Worm (Caenorhabditis elegans) whole organism, L4/young adult: ENCODE results near the gene lec-8.
A peak's percentile ranks its signal among the peaks of the same experiment; 100 is the strongest.

Source experiments
- W03F9.2 ChIP-seq: fragments of 150-350 bp; optimal IDR thresholded peaks from 2 replicates; lab custom pipeline; 2014; ENCODE audit warnings: missing biosample characterization, missing genetic modification characterization
- dao-5 ChIP-seq: sonication (generic microtip); optimal IDR thresholded peaks from 2 replicates; lab custom pipeline; 2016; ENCODE audit warnings: missing genotype, missing genetic modification characterization, moderate library complexity, missing compliant biosample characterization
- him-1 ChIP-seq: sonication (generic microtip); optimal IDR thresholded peaks from 2 replicates; lab custom pipeline; 2016; ENCODE audit warnings: missing genotype, missing genetic modification reagents, missing genetic modification characterization, missing compliant biosample characterization

Gene lec-8

DNA sequence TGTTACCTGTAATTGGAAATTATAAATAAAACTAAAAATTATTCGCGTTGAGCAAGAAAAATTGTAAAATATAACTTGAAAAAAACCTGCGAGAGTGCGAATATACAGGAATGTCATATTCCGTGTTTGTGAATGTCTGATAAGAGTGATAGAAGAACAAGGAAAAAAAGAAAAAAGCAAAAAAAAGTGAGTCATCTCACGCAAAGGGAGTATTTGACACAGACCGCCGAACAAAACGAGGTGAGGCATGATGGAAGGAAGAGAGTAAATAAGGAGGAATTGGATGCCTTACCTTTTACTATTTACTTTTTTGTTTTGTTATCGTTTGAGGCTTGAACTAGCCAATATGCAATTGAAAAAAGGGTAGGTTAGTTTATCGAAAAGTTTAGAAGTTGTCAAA lies 42.0 kb downstream of the lec-8 start, which contains the start of gene F21G4.1:
TSS of gene F21G4.1 (minus strand) at position 6 of the 400 bp plus-strand sequence.
- TF ChIP-seq W03F9.2 (tag; lab: Kevin White, UChicago) (no peak), him-1 (tag; lab: Kevin White, UChicago) (no peak), dao-5 (no peak)

DNA sequence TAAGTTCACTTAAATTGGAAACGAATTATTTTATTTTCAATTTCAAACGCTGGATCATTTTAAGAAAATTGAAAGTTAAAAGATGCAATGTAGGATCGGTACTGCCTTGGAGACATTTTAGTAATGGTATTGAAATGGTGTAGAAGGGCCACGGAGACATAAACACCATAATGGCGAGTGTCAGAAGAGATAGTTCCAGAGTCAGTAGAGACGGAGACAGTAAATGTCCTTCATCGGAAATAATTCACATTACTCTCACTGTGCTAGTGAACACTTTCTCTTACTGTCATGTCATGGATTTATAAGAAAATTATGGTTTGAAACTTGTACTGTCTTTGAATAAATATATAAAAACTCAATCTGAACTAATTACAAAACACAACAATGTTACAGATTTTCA lies 42.7 kb downstream of the lec-8 start:
- TF ChIP-seq dao-5, result no peak

DNA sequence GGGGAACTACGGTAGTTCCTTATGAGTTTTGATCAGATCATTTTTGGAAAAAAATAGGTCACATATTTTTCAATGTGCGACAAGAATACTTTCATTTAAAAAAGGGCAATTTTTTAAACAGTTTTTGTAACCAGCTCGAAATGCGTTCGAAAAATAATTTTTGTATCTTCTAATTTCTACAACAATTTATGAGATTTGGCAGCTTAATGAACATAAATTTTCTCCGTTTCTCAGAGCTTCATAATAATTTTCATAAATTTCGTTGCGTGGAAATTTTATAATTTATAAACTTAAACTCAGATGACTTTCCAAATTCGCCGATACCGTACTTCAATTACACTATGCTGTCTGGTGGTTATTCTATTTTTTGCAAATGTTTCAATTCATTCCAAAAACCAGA lies 44.5 kb downstream of the lec-8 start, which contains the start of gene F21G4.3:
TSS of gene F21G4.3 (plus strand) at position 301 of the 400 bp plus-strand sequence.
- TF ChIP-seq him-1 (tag; lab: Kevin White, UChicago) (no peak), W03F9.2 (tag; lab: Kevin White, UChicago) (no peak), dao-5 (no peak)

DNA sequence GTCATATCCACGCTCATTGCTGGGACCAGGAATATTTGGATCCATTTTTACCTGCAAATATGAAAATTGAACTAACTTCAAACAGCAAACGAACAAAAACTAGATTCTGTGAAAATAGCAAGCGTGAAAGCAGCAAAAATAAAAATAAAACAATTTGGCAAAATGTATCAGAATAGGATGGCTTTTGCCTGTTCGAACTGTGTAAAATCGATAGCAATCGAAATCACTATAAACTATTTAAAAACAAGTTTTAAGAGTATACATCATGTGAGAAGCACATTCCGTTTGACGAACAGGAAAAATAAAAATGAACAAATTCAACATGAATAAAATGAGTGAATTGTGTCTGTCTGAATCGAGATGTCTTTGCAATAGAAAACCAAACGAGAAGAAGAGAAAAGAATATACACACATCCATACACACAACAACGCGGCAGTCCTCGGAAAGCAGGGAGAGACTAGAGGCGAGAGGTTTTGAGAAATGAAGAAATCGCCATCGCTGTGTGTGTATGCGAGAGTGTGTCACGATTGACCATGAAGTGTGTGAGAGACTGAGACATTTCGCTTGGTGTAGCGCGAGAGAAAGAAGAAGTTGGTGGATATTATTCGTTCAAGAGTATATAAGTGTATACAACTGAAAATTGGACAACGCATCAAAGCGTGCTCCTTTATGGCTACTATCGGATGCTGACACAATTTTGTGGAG lies 49.2 kb downstream of the lec-8 start, which contains the start of gene phf-34:
TSS of gene phf-34 (minus strand) at position 51 of the 706 bp plus-strand sequence.
- TF ChIP-seq W03F9.2 (tag; lab: Kevin White, UChicago), result peak; percentile 42
- TF ChIP-seq dao-5, result no peak
- TF ChIP-seq him-1 (tag; lab: Kevin White, UChicago), result no peak
